Worm (Caenorhabditis elegans) whole organism, L4/young adult: ENCODE measurements around the gene abcf-1.

Source experiments
- W03F9.2 ChIP-seq: fragments of 150-350 bp; optimal IDR thresholded peaks from 2 replicates; lab custom pipeline; 2014; ENCODE audit warnings: missing biosample characterization, missing genetic modification characterization
- dao-5 ChIP-seq: sonication (generic microtip); optimal IDR thresholded peaks from 2 replicates; lab custom pipeline; 2016; ENCODE audit warnings: missing genotype, missing genetic modification characterization, moderate library complexity, missing compliant biosample characterization
- him-1 ChIP-seq: sonication (generic microtip); optimal IDR thresholded peaks from 2 replicates; lab custom pipeline; 2016; ENCODE audit warnings: missing genotype, missing genetic modification reagents, missing genetic modification characterization, missing compliant biosample characterization

Gene abcf-1

ce11 chrV:12763291-12763995 lies at the start of gene abcf-1, which contains the start of gene scc-3:
TSS of gene abcf-1 (minus strand) at chrV:12763375.
TSS of gene scc-3 (plus strand) at chrV:12763945.
- TF ChIP-seq dao-5 (tag; lab: Kevin White, UChicago) (no peak), W03F9.2 (peak; percentile 11), him-1 (tag; lab: Kevin White, UChicago) (no peak)

- TF ChIP-seq W03F9.2 (no peak), him-1 (tag; lab: Kevin White, UChicago) (no peak), dao-5 (tag; lab: Kevin White, UChicago) (no peak)
Observed at ce11 chrV:12811810-12812209, 48.6 kb upstream of the abcf-1 start.

DNA sequence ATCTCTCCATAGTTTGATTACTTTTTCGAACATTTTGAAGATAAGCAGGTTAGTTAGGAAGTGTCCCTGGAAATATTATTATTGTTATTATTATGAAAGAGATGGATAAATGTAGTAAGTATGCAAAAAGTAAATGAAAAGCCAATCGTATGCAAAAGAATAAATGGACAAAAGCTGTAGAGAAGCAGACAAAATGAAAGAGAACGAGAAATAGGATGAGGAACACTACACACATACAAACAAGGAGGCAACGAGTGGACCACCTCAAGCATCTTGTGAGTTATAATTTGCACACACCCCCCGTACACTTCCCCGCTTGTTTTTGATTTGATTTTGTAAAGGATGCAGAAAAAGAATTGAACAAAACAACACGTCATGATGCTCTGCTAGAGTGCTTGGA lies 48.0 kb upstream of the abcf-1 start, which contains the start of gene ZC443.2:
Gene ZC443.2, minus strand, starts transcription at position 67 of the 400 bp plus-strand sequence.
- TF ChIP-seq dao-5 (tag; lab: Kevin White, UChicago) (no peak), W03F9.2 (no peak), him-1 (tag; lab: Kevin White, UChicago) (no peak)

DNA sequence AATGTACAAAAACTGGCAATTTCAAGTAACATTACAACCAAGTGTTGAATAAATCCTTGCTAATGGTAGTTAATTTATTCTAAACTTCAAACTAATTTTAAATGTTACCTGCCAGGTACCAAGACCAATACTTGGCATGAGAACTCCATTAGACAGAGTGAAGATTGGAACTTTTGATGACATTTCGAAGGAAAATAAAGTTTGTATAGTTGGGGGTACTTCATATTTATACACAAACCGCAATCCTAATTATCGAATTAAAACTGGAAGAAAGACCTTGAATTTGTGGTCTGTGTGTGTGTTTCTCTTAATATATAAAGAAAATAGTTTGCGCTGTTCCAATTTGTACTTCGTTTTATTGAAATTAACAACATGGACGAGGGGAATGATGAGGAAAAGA lies 46.7 kb upstream of the abcf-1 start, which contains the start of gene ZC443.1:
Gene ZC443.1, minus strand, starts transcription at position 205 of the 400 bp plus-strand sequence.
- no peak for TF ChIP-seq him-1 (tag; lab: Kevin White, UChicago)
- TF ChIP-seq dao-5 (tag; lab: Kevin White, UChicago) = no peak
- TF ChIP-seq W03F9.2 = no peak

DNA sequence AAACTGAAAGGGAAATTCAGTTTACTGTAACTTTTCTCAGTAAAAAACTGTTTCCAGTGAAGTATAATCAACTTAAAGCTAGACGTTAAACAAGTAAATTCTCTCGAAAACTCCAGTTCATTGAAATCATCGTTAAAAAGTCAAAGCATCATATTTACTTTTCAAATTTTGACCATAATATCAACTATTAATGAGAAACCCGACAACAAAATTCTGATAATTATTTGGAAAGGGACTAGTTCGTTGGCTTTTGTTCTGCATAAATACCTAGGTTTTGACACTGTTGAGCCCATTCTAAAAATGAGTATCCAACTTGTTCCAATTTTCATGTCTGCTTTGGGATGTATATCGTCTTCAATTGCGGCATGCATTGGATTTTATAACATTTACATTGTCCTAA lies 43.0 kb upstream of the abcf-1 start, which contains the start of gene ZC443.7:
Gene ZC443.7, plus strand, starts transcription at position 301 of the 400 bp plus-strand sequence.
- TF ChIP-seq dao-5 (tag; lab: Kevin White, UChicago) (no peak), W03F9.2 (no peak), him-1 (tag; lab: Kevin White, UChicago) (no peak)

DNA sequence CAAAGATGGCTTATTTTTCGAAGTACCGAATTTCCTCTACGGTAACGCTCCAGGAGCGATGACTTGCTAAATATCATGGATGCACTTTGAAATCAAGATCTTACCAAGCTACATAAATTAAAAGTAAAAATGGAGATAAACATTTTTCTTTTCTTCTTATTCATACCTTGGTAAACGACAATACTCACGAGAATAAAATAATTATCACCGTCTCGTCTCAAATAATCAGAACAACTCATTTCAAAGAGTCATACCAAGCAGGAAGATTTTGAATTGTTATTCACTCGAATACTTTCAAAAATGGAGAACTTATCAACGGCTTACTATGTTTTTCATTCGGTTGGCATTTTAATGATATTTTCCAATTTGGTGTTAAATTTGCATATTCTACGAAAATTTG lies 40.1 kb upstream of the abcf-1 start, which contains the start of gene srbc-45:
Gene srbc-45, plus strand, starts transcription at position 301 of the 400 bp plus-strand sequence.
- TF ChIP-seq W03F9.2 (no peak), dao-5 (tag; lab: Kevin White, UChicago) (no peak), him-1 (tag; lab: Kevin White, UChicago) (no peak)

DNA sequence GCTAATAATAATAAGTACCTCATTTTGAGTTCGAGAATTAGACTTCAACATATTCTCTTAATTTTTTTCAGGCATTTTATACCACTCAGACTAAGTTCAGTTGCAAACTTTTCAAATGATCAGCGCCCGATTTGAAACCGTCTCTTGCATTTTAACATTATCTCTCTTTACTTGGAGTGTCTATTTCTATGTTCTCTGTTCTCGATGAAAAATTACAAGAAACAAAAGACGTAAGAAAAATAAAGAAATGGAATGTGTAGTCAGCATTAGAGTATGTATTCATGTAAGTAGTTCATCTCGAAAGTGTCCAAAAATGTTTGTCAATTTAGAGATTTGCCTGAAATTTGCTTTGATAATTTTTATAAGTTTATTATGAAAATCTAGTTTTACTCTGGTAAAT lies 37.0 kb upstream of the abcf-1 start, which contains the start of gene ugt-3:
Gene ugt-3, minus strand, starts transcription at position 101 of the 400 bp plus-strand sequence.
- TF ChIP-seq dao-5 (tag; lab: Kevin White, UChicago) = no peak
- no peak for TF ChIP-seq him-1 (tag; lab: Kevin White, UChicago)
- TF ChIP-seq W03F9.2 = no peak

- TF ChIP-seq W03F9.2 (no peak), him-1 (tag; lab: Kevin White, UChicago) (no peak), dao-5 (tag; lab: Kevin White, UChicago) (no peak)
Observed at ce11 chrV:12797992-12798391, 34.8 kb upstream of the abcf-1 start, which contains the start of gene ugt-6. TSS of gene ugt-6 (minus strand) at chrV:12798224.

ce11 chrV:12796908-12797490 lies 33.8 kb upstream of the abcf-1 start:
- TF ChIP-seq him-1 (tag; lab: Kevin White, UChicago) (no peak), W03F9.2 (no peak), dao-5 (tag; lab: Kevin White, UChicago) (no peak)

DNA sequence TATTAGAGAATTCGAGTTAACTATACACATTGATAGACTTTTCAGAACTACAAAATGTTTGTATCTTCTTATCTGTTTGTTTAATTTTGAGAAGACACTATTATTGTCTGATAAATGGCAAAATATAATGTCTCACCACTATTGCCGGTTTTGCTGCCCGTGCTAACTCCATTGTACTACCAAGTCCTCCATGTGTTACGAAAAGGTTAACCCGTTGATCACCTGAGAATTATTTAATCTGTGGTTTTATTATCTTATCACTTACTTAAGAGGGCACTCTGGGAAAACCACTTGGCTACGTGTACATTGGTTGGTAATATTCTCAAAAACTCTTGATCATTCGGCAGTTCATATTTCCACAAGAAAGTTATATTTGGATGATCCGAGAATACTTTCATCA lies 32.8 kb upstream of the abcf-1 start:
- TF ChIP-seq W03F9.2 = no peak
- no peak for TF ChIP-seq him-1 (tag; lab: Kevin White, UChicago)
- no peak for TF ChIP-seq dao-5 (tag; lab: Kevin White, UChicago)

DNA sequence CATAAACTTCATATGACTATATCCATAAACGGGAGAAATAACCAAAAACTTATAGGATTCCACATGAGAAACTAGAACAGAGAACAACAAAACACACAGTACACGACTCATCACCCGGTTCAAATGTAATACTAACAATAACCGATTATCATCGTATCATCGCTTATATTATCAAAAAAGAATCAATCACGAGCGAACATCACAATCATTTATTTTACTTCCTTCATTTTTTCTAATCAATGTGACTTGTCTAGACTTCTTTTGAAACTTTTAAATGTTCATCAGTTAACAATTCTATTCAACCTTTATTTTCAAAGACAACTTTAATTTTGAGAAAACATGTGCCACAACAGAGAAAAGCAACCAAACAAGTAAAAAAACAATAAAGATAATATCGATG lies 32.0 kb upstream of the abcf-1 start, which contains the start of gene ugt-4:
Gene ugt-4, minus strand, starts transcription at position 141 of the 400 bp plus-strand sequence.
- TF ChIP-seq W03F9.2 (no peak), him-1 (tag; lab: Kevin White, UChicago) (no peak), dao-5 (tag; lab: Kevin White, UChicago) (no peak)

DNA sequence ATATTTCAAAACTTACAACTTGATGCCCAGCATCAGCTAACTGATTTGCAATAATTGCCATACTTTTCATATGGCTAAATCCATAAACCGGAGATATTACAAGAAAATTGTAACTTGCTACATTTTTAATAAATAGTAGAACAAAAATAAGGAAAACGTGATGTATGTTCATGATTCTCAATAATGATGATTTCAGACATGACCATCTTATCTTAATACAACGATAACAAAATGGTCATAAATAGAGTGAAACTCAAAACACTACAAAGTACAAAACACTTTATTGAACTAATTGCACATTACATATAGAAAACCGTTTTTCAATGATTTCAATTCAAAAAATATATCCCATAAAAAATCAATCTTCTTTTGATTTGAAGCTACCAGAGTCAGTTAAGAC lies 29.6 kb upstream of the abcf-1 start, which contains the start of gene ugt-5:
Gene ugt-5, minus strand, starts transcription at position 214 of the 400 bp plus-strand sequence.
- TF ChIP-seq dao-5 (tag; lab: Kevin White, UChicago) = no peak
- TF ChIP-seq him-1 (tag; lab: Kevin White, UChicago) = no peak
- TF ChIP-seq W03F9.2 = no peak

- no peak for TF ChIP-seq W03F9.2
- no peak for TF ChIP-seq him-1 (tag; lab: Kevin White, UChicago)
- no peak for TF ChIP-seq dao-5 (tag; lab: Kevin White, UChicago)
Observed at ce11 chrV:12790188-12790587, 27.0 kb upstream of the abcf-1 start, which contains the start of gene srbc-43. TSS of gene srbc-43 (minus strand) at chrV:12790518.

DNA sequence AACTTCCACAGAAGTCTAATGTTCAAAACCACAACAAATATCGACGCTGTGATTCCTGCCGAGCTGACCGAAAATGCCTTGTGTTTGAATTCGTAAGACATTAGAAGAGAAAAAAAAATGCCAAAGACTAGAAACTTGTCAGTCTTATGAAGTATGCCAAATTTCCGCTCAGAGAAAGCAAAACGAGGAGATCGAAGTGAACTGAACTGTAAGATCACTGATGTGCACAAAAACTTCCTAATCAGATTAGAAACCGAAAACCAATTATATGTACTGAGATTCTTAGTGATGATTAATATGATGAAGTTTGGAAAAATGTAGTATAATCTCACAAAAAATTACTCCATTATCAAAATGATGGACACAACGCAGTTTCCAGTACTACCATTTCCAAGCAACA lies 25.3 kb upstream of the abcf-1 start, which contains the start of gene srbc-44:
Gene srbc-44, minus strand, starts transcription at position 101 of the 400 bp plus-strand sequence.
- TF ChIP-seq him-1 (tag; lab: Kevin White, UChicago) = no peak
- no peak for TF ChIP-seq W03F9.2
- no peak for TF ChIP-seq dao-5 (tag; lab: Kevin White, UChicago)
